Worm (Caenorhabditis elegans): ENCODE measurements around the gene dsh-1.

The dsh-1 gene

DNA sequence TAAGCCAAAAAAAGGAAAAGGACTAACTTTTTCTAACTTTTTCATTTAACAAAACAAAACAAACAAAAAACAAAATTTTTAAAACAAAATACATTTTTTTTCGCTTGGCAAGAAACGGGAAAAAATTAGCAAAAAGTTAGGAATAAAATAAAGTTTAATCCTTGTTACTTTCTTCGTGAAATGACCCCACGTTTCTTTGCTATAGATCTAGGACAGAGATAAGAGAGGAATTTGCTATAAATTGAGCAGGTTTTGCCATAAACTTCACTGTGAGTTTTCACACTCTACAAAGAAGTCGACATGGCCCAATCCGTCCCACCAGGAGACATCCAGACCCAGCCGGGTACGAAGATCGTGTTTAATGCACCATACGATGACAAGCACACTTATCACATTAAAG is 25.7 kb downstream of the dsh-1 start, which contains the start of gene msp-50:
Gene msp-50 (plus strand): TSS at position 301 of the 400 bp plus-strand sequence.
- TF ChIP-seq ces-1 (GFP tag; optimal IDR thresholded peaks at IDR 0.05) (no peak), cnd-1 (tag; optimal IDR thresholded peaks at IDR 0.05) (no peak), sptf-1 (tag; optimal IDR thresholded peaks at IDR 0.05) (no peak), blmp-1 (tag; optimal IDR thresholded peaks at IDR 0.05) (no peak), ceh-83 (GFP tag; optimal IDR thresholded peaks at IDR 0.05) (no peak), elt-3 (tag; optimal IDR thresholded peaks at IDR 0.05) (no peak)

DNA sequence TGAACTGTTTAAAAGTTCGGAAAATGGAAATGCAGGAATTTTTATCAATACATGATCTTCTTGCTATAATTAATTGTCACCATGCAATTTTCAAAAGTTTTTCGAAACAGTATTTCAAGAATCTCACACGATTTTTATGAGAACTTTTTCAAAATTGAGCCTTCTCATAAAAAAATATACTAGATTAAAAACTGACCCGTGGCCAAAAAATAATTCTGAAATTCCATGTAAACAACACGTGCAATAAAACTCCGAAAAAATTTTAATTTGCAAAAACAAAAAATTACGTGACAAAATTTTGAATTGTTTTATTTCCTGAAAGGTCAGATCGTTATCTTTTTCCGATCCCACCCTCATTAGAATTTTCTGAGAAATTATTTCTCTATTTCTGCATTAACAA is 29.7 kb downstream of the dsh-1 start, which contains the start of gene C34F11.5:
Gene C34F11.5 (plus strand): TSS at position 301 of the 400 bp plus-strand sequence.
- TF ChIP-seq nhr-76 (tag; optimal IDR thresholded peaks at IDR 0.05) (no peak), mep-1 (tag; optimal IDR thresholded peaks at IDR 0.05) (no peak), tbx-8 (GFP tag; optimal IDR thresholded peaks at IDR 0.05) (no peak), sptf-1 (tag; optimal IDR thresholded peaks at IDR 0.05) (no peak), lsy-2 (tag; optimal IDR thresholded peaks at IDR 0.05) (no peak), ceh-43 (GFP tag; optimal IDR thresholded peaks at IDR 0.05) (no peak), nhr-12 (tag; optimal IDR thresholded peaks at IDR 0.05) (no peak), lin-32 (GFP tag; optimal IDR thresholded peaks at IDR 0.05) (no peak), mab-5 (tag; optimal IDR thresholded peaks at IDR 0.05) (no peak), unc-62 (GFP tag; optimal IDR thresholded peaks at IDR 0.05) (no peak), lin-13 (tag; optimal IDR thresholded peaks at IDR 0.05) (no peak), nhr-237 (tag; optimal IDR thresholded peaks at IDR 0.05) (no peak), blmp-1 (tag; optimal IDR thresholded peaks at IDR 0.05) (no peak)

DNA sequence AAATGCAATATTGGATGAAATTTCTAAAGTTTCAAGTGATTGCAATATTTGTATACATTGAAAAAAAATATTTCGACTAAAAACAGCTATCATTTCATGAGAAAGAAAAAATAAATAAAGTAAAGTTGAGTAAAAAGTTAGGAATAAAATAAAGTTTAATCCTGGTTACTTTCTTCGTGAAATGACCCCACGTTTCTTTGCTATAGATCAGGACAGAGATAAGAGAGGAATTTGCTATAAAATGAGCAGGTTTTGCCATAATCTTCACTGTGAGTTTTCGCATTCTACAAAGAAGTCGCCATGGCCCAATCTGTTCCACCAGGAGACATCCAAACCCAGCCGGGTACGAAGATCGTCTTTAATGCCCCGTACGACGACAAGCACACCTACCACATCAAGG is 31.1 kb downstream of the dsh-1 start, which contains the start of gene msp-49:
Gene msp-49 (plus strand): TSS at position 301 of the 400 bp plus-strand sequence.
- TF ChIP-seq bed-3 (GFP tag; optimal IDR thresholded peaks at IDR 0.05) (no peak), sptf-1 (tag; optimal IDR thresholded peaks at IDR 0.05) (no peak), ham-2 (GFP tag; optimal IDR thresholded peaks at IDR 0.05) (no peak), M03D4.4 (tag; optimal IDR thresholded peaks at IDR 0.05) (no peak), mab-5 (tag; optimal IDR thresholded peaks at IDR 0.05) (no peak), nhr-237 (tag; optimal IDR thresholded peaks at IDR 0.05) (no peak), lin-13 (tag; optimal IDR thresholded peaks at IDR 0.05) (no peak)

DNA sequence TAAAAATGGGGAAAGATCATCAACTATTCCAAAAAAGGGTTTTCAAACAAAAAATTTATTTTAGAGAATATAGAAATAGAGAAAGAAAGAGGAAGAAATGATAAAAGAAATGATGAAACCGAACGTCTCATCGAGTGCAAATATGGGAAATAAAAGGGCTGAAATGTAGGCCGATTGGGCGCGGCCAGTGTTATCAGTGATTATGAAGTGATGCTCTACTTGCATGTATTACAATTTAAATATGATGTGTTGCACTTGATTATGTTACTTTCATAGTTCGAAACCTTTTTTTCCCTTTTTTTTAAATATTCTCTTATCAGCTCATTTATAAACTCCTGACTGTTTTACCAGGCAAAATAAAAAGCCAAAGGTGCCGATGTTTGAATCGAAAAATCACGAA is 33.4 kb downstream of the dsh-1 start:
- no peak for TF ChIP-seq ham-2 (GFP tag; optimal IDR thresholded peaks at IDR 0.05)
- TF ChIP-seq unc-39 (tag; optimal IDR thresholded peaks at IDR 0.05), result no peak
- no peak for TF ChIP-seq elt-1 (tag; optimal IDR thresholded peaks at IDR 0.05; ENCODE audit: borderline replicate concordance, insufficient read depth)
- TF ChIP-seq ceh-39 (tag; optimal IDR thresholded peaks at IDR 0.05), result no peak
- TF ChIP-seq lin-13 (tag; optimal IDR thresholded peaks at IDR 0.05), result no peak
- TF ChIP-seq drap-1 (GFP tag; optimal IDR thresholded peaks at IDR 0.05), result no peak
- no peak for TF ChIP-seq cnd-1 (tag; optimal IDR thresholded peaks at IDR 0.05)
- TF ChIP-seq tbx-8 (GFP tag; optimal IDR thresholded peaks at IDR 0.05), result no peak
- TF ChIP-seq mab-5 (tag; optimal IDR thresholded peaks at IDR 0.05), result no peak
- TF ChIP-seq unc-62 (GFP tag; optimal IDR thresholded peaks at IDR 0.05), result no peak
- no peak for TF ChIP-seq nhr-76 (tag; optimal IDR thresholded peaks at IDR 0.05)
- TF ChIP-seq M03D4.4 (tag; optimal IDR thresholded peaks at IDR 0.05), result no peak
- no peak for TF ChIP-seq zip-8 (tag; optimal IDR thresholded peaks at IDR 0.05)
- TF ChIP-seq flh-1 (GFP tag; optimal IDR thresholded peaks at IDR 0.05), result no peak

DNA sequence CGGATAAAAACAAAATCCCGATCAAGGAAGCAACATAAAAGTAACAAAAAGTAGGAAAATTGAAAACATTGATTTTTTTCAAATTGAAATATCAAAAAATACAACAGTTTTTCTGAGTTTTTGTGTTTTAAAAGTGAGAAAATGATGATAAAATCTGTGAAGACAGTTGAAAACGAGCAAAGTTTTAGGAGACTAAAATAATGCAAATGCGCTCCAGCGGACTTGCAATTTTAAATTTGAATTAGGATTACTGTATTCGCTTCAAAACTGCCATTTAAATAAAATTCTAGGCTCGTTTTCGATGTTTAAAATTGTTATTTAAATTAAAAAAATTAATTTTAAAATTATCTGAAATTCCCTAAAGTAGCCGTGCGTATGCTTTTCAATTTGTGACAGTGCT is 37.2 kb downstream of the dsh-1 start:
- TF ChIP-seq elt-3 (tag; optimal IDR thresholded peaks at IDR 0.05) (no peak), drap-1 (GFP tag; optimal IDR thresholded peaks at IDR 0.05) (no peak), sptf-1 (tag; optimal IDR thresholded peaks at IDR 0.05) (no peak), nhr-76 (tag; optimal IDR thresholded peaks at IDR 0.05) (no peak), nhr-12 (tag; optimal IDR thresholded peaks at IDR 0.05) (no peak), ceh-39 (tag; optimal IDR thresholded peaks at IDR 0.05) (no peak), ztf-11 (tag; optimal IDR thresholded peaks at IDR 0.05) (no peak), nhr-28 (tag; optimal IDR thresholded peaks at IDR 0.05) (no peak), pha-4 (tag; optimal IDR thresholded peaks at IDR 0.05) (no peak), zip-8 (tag; optimal IDR thresholded peaks at IDR 0.05) (no peak), cnd-1 (tag; optimal IDR thresholded peaks at IDR 0.05) (no peak), mls-2 (tag; optimal IDR thresholded peaks at IDR 0.05) (no peak), unc-62 (GFP tag; optimal IDR thresholded peaks at IDR 0.05) (no peak), ham-2 (GFP tag; optimal IDR thresholded peaks at IDR 0.05) (no peak), nhr-237 (tag; optimal IDR thresholded peaks at IDR 0.05) (no peak), unc-120 (tag; optimal IDR thresholded peaks at IDR 0.05; ENCODE audit: poor library complexity, severe bottlenecking) (no peak)
